Worm (Caenorhabditis elegans): Measurements from ENCODE around the gene T19C3.6.

DNA sequence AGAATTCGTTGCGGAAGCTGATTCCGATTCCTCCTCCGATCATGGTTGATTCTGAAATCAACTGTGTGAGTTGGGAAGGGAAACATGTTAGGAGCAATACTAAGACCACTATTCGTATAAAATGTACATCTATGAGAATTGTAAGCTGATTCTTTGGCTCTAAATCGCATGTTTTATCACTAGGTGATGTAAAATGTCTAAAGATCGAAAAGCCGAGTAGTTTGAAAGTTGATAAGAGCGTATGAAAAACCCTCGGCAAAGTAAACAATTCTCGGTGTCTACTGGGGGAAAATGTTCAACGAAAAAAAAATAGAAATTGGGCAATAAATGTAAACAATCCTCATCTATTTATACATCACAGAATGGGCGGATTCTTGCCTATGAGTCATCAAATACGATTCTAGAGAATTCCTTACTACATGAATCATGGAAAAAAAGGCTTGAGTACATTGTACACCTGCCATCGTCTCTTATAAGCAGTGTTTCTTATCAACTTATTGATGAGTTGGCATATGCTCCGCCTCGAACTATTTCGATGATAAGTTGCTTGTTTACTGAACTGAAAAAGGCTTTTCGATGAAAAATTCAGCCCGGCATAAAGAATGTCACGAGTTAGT is 30.9 kb downstream of the T19C3.6 start, which contains the start of gene lec-6:
- TF ChIP-seq aly-2 (tag; optimal IDR thresholded peaks at IDR 0.05) (no peak), unc-39 (tag; optimal IDR thresholded peaks at IDR 0.05) (no peak), unc-62 (GFP tag; optimal IDR thresholded peaks at IDR 0.05) (no peak)

All from whole organism, L2 larva.